Worm (Caenorhabditis elegans) whole organism, young adult: ENCODE measurements around the gene hrpa-2.
A peak's percentile ranks its signal among the peaks of the same experiment; 100 is the strongest.

Source experiments
- C17E4.6 ChIP-seq: fragments of 200-800 bp; sonication (Bioruptor generic); IDR thresholded peaks from 2 replicates; pipeline ENCODE4 v1.3.6; 2022; ENCODE audit warnings: missing genetic modification reagents, missing genetic modification characterization, missing compliant biosample characterization
- F10E7.11 ChIP-seq: sonication (generic microtip); optimal IDR thresholded peaks from 2 replicates; lab custom pipeline; 2017; ENCODE audit warnings: mild to moderate bottlenecking, missing genetic modification characterization, moderate library complexity, missing compliant biosample characterization
- F37B4.10 ChIP-seq: fragments of 200-800 bp; sonication (Bioruptor generic); IDR thresholded peaks from 2 replicates; pipeline ENCODE4 v1.3.6; 2022; ENCODE audit warnings: missing genetic modification characterization, missing compliant biosample characterization
- F39B2.1 ChIP-seq: fragments of 200-800 bp; sonication (Bioruptor generic); IDR thresholded peaks from 2 replicates; pipeline ENCODE4 v1.3.6; 2022; ENCODE audit warnings: missing genetic modification reagents, missing genetic modification characterization, missing compliant biosample characterization
- F55B11.4 ChIP-seq: sonication (generic microtip); optimal IDR thresholded peaks from 2 replicates; lab custom pipeline; 2016; ENCODE audit warnings: missing compliant biosample characterization, missing genetic modification characterization, borderline replicate concordance; ENCODE audit not compliant: insufficient read depth
- F57A8.1 ChIP-seq: fragments of 200-800 bp; sonication (Bioruptor generic); optimal IDR thresholded peaks from 2 replicates; lab custom pipeline; 2018; ENCODE audit warnings: mild to moderate bottlenecking, missing genetic modification characterization, moderate library complexity, missing compliant biosample characterization
- T07F8.4 ChIP-seq: sonication (generic microtip); optimal IDR thresholded peaks from 2 replicates; lab custom pipeline; 2016; ENCODE audit warnings: mild to moderate bottlenecking, missing genetic modification characterization, moderate library complexity, missing compliant biosample characterization
- Y53F4B.3 ChIP-seq: fragments of 200-800 bp; sonication (Bioruptor generic); IDR thresholded peaks from 2 replicates; pipeline ENCODE4 v1.3.6; 2022; ENCODE audit warnings: missing genetic modification reagents, missing genetic modification characterization, missing compliant biosample characterization
- Y67H2A.10 ChIP-seq: fragments of 200-800 bp; sonication (Bioruptor generic); conservative IDR thresholded peaks from 2 replicates; pipeline ENCODE4 v1.3.6; 2022; ENCODE audit warnings: missing genetic modification reagents, missing genetic modification characterization, missing compliant biosample characterization
- Y95B8A.8 ChIP-seq: fragments of 200-800 bp; sonication (Bioruptor generic); IDR thresholded peaks from 2 replicates; pipeline ENCODE4 v1.3.6; 2022; ENCODE audit warnings: missing genetic modification reagents, missing genetic modification characterization, missing compliant biosample characterization
- akir-1 ChIP-seq: fragments of 200-800 bp; sonication (Bioruptor generic); optimal IDR thresholded peaks from 2 replicates; lab custom pipeline; 2018; ENCODE audit warnings: mild to moderate bottlenecking, missing genetic modification characterization, moderate library complexity, missing compliant biosample characterization
- aptf-3 ChIP-seq: fragments of 200-800 bp; sonication (Bioruptor generic); IDR thresholded peaks from 2 replicates; pipeline ENCODE4 v1.3.6; 2022; ENCODE audit warnings: missing genetic modification characterization, missing compliant biosample characterization
- atf-7 ChIP-seq: sonication (generic microtip); optimal IDR thresholded peaks from 2 replicates; lab custom pipeline; 2017; ENCODE audit warnings: mild to moderate bottlenecking, missing genetic modification characterization, missing compliant biosample characterization
- athp-1 ChIP-seq: sonication (generic microtip); optimal IDR thresholded peaks from 2 replicates; lab custom pipeline; 2017; ENCODE audit warnings: mild to moderate bottlenecking, missing genetic modification characterization, missing compliant biosample characterization
- bed-2 ChIP-seq: fragments of 200-800 bp; sonication (Bioruptor generic); IDR thresholded peaks from 2 replicates; pipeline ENCODE4 v1.3.6; 2022; ENCODE audit warnings: missing genetic modification reagents, missing genetic modification characterization, missing compliant biosample characterization
- ccch-3 ChIP-seq: fragments of 200-800 bp; sonication (Bioruptor generic); optimal IDR thresholded peaks from 2 replicates; lab custom pipeline; 2018; ENCODE audit warnings: mild to moderate bottlenecking, missing genetic modification characterization, missing compliant biosample characterization
- cebp-1 ChIP-seq, 2 experiments: fragments of 200-800 bp in 1 of 2; sonication (Bioruptor generic) in 1 of 2; sonication (generic microtip) in 1 of 2; IDR thresholded peaks in 1 of 2; optimal IDR thresholded peaks in 1 of 2; 2 replicates each; pipeline versions ENCODE4 v1.3.6 to Lab custom; 2017 to 2022; ENCODE audit warnings: missing compliant biosample characterization in 2 of 2, missing genetic modification characterization in 2 of 2, mild to moderate bottlenecking in 1 of 2, missing genetic modification reagents in 1 of 2, moderate library complexity in 1 of 2
- ceh-100 ChIP-seq: fragments of 200-800 bp; sonication (Bioruptor generic); IDR thresholded peaks from 2 replicates; pipeline ENCODE4 v1.3.6; 2022; ENCODE audit warnings: missing genetic modification reagents, missing genetic modification characterization, missing compliant biosample characterization
- ceh-79 ChIP-seq: sonication (generic microtip); optimal IDR thresholded peaks from 2 replicates; lab custom pipeline; 2017; ENCODE audit warnings: mild to moderate bottlenecking, missing genetic modification characterization, missing compliant biosample characterization
- ceh-91 ChIP-seq: fragments of 200-800 bp; sonication (Bioruptor generic); IDR thresholded peaks from 2 replicates; pipeline ENCODE4 v1.3.6; 2022; ENCODE audit warnings: missing genetic modification reagents, missing genetic modification characterization, missing compliant biosample characterization
- die-1 ChIP-seq: sonication (generic microtip); optimal IDR thresholded peaks from 2 replicates; lab custom pipeline; 2016; ENCODE audit warnings: missing genotype, mild to moderate bottlenecking, missing genetic modification characterization, missing compliant biosample characterization
- dox-1 ChIP-seq: fragments of 200-800 bp; sonication (Bioruptor generic); IDR thresholded peaks from 2 replicates; pipeline ENCODE4 v1.3.6; 2022; ENCODE audit warnings: missing genetic modification reagents, missing genetic modification characterization, missing compliant biosample characterization
- efl-1 ChIP-seq: fragments of 150-350 bp; optimal IDR thresholded peaks from 2 replicates; lab custom pipeline; 2014; ENCODE audit warnings: missing biosample characterization, missing genetic modification reagents, missing genetic modification characterization
- egl-18 ChIP-seq: fragments of 200-800 bp; sonication (Bioruptor generic); IDR thresholded peaks from 2 replicates; pipeline ENCODE4 v1.3.6; 2022; ENCODE audit warnings: missing genetic modification reagents, missing genetic modification characterization, missing compliant biosample characterization
- egrh-3 ChIP-seq: fragments of 200-800 bp; sonication (Bioruptor generic); IDR thresholded peaks from 2 replicates; pipeline ENCODE4 v1.3.6; 2022; ENCODE audit warnings: missing genetic modification reagents, missing genetic modification characterization, missing compliant biosample characterization
- ekl-4 ChIP-seq: fragments of 200-800 bp; sonication (Bioruptor generic); IDR thresholded peaks from 2 replicates; pipeline ENCODE4 v1.3.6; 2022; ENCODE audit warnings: missing genetic modification reagents, missing genetic modification characterization, missing compliant biosample characterization
- ets-4 ChIP-seq: fragments of 200-800 bp; sonication (Bioruptor generic); optimal IDR thresholded peaks from 2 replicates; lab custom pipeline; 2018; ENCODE audit warnings: mild to moderate bottlenecking, missing genetic modification characterization, missing compliant biosample characterization
- fkh-3 ChIP-seq: sonication (generic microtip); optimal IDR thresholded peaks from 2 replicates; lab custom pipeline; 2016; ENCODE audit warnings: mild to moderate bottlenecking, missing genetic modification characterization, missing compliant biosample characterization
- gei-17 ChIP-seq: fragments of 200-800 bp; sonication (Bioruptor generic); optimal IDR thresholded peaks from 2 replicates; lab custom pipeline; 2018; ENCODE audit warnings: mild to moderate bottlenecking, missing genetic modification characterization, missing compliant biosample characterization
- hlh-26 ChIP-seq: fragments of 200-800 bp; sonication (Bioruptor generic); conservative IDR thresholded peaks from 2 replicates; pipeline ENCODE4 v1.3.6; 2022; ENCODE audit warnings: missing genetic modification reagents, missing genetic modification characterization, missing compliant biosample characterization
- lin-26 ChIP-seq: fragments of 200-800 bp; sonication (Bioruptor generic); IDR thresholded peaks from 2 replicates; pipeline ENCODE4 v1.3.6; 2022; ENCODE audit warnings: missing genetic modification reagents, missing genetic modification characterization, missing compliant biosample characterization
- lin-40 ChIP-seq: sonication (generic microtip); optimal IDR thresholded peaks from 2 replicates; lab custom pipeline; 2016; ENCODE audit warnings: missing genetic modification characterization, mild to moderate bottlenecking, missing compliant biosample characterization, missing genotype, missing genetic modification reagents
- lin-54 ChIP-seq: fragments of 200-800 bp; sonication (Bioruptor generic); optimal IDR thresholded peaks from 2 replicates; lab custom pipeline; 2018; ENCODE audit warnings: mild to moderate bottlenecking, missing genetic modification characterization, missing compliant biosample characterization
- lir-1 ChIP-seq: fragments of 200-800 bp; sonication (Bioruptor generic); conservative IDR thresholded peaks from 2 replicates; pipeline ENCODE4 v1.3.6; 2022; ENCODE audit warnings: missing genetic modification reagents, missing genetic modification characterization, missing compliant biosample characterization
- madf-6 ChIP-seq: fragments of 200-800 bp; sonication (Bioruptor generic); IDR thresholded peaks from 2 replicates; pipeline ENCODE4 v1.3.6; 2022; ENCODE audit warnings: missing genetic modification reagents, missing genetic modification characterization, missing compliant biosample characterization
- mes-4 ChIP-seq: sonication (generic microtip); optimal IDR thresholded peaks from 2 replicates; lab custom pipeline; 2016; ENCODE audit warnings: missing genotype, missing genetic modification characterization, missing compliant biosample characterization
- nfya-2 ChIP-seq: fragments of 200-800 bp; sonication (Bioruptor generic); IDR thresholded peaks from 2 replicates; pipeline ENCODE4 v1.3.6; 2022; ENCODE audit warnings: missing genetic modification reagents, missing genetic modification characterization, missing compliant biosample characterization
- nhr-179 ChIP-seq: sonication (generic microtip); optimal IDR thresholded peaks from 2 replicates; lab custom pipeline; 2016; ENCODE audit warnings: mild to moderate bottlenecking, missing genetic modification characterization, missing compliant biosample characterization
- nhr-80 ChIP-seq: sonication (generic microtip); optimal IDR thresholded peaks from 2 replicates; lab custom pipeline; 2016; ENCODE audit warnings: missing genetic modification characterization, missing compliant biosample characterization
- pbrm-1 ChIP-seq: fragments of 200-800 bp; sonication (Bioruptor generic); IDR thresholded peaks from 2 replicates; pipeline ENCODE4 v1.3.6; 2022; ENCODE audit warnings: missing genetic modification reagents, missing genetic modification characterization, missing compliant biosample characterization
- sea-2 ChIP-seq: fragments of 200-800 bp; sonication (Bioruptor generic); IDR thresholded peaks from 2 replicates; pipeline ENCODE4 v1.3.6; 2022; ENCODE audit warnings: missing genetic modification characterization, missing compliant biosample characterization
- sptf-2 ChIP-seq: fragments of 200-800 bp; sonication (Bioruptor generic); optimal IDR thresholded peaks from 2 replicates; lab custom pipeline; 2018; ENCODE audit warnings: mild to moderate bottlenecking, missing genetic modification characterization, missing compliant biosample characterization
- unc-130 ChIP-seq: sonication (generic microtip); optimal IDR thresholded peaks from 2 replicates; lab custom pipeline; 2016; ENCODE audit warnings: missing genetic modification reagents, missing genetic modification characterization, missing compliant biosample characterization
- zfh-2 ChIP-seq: fragments of 200-800 bp; sonication (Bioruptor generic); conservative IDR thresholded peaks from 2 replicates; pipeline ENCODE4 v1.3.6; 2022; ENCODE audit warnings: missing genetic modification reagents, missing genetic modification characterization, missing compliant biosample characterization
- ztf-25 ChIP-seq: fragments of 200-800 bp; sonication (Bioruptor generic); IDR thresholded peaks from 2 replicates; pipeline ENCODE4 v1.3.6; 2022; ENCODE audit warnings: missing genetic modification reagents, missing genetic modification characterization, missing compliant biosample characterization

hrpa-2 gene

DNA sequence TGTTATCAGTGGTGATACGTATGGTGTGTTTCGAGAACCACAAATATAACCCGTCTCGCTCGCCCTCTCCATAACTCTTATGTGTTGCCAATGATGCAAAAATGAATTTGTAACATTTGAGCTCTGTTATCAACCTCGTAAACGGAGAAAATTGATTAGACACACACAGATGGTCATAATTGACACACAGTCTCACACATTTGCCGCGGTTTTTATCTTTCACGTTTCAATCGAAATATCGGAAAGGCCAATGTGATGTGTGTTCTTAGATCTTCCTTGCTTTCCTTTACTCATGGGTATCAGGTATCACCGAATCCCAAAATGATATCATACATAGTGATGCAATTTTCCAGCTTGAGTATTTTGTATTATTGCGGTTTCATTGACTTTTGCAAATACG is 2.6 kb upstream of the hrpa-2 start (continued):
- TF ChIP-seq F10E7.11 (tag; lab: Kevin White, UChicago) (no peak), Y67H2A.10 (GFP tag; lab: Robert Waterston, UW) (no peak), lin-54 (GFP tag; lab: Kevin White, UChicago) (no peak), zfh-2 (GFP tag; lab: Robert Waterston, UW) (no peak), C17E4.6 (GFP tag; lab: Robert Waterston, UW) (no peak), gei-17 (GFP tag; lab: Kevin White, UChicago) (no peak), dox-1 (GFP tag; lab: Robert Waterston, UW) (0 out of 2 replicates have a peak, but pooled peaks have one; percentile 8), nhr-80 (peak; percentile 97), bed-2 (no peak), ceh-79 (tag; lab: Kevin White, UChicago) (no peak), F57A8.1 (no peak), F39B2.1 (GFP tag; lab: Robert Waterston, UW) (no peak), akir-1 (no peak), lin-40 (tag; lab: Kevin White, UChicago) (no peak), athp-1 (tag; lab: Kevin White, UChicago) (no peak), aptf-3 (GFP tag; lab: Robert Waterston, UW) (no peak), pbrm-1 (GFP tag; lab: Robert Waterston, UW) (0 out of 2 replicates have a peak, but pooled peaks have one; percentile 19), nhr-179 (tag; lab: Kevin White, UChicago) (no peak)

DNA sequence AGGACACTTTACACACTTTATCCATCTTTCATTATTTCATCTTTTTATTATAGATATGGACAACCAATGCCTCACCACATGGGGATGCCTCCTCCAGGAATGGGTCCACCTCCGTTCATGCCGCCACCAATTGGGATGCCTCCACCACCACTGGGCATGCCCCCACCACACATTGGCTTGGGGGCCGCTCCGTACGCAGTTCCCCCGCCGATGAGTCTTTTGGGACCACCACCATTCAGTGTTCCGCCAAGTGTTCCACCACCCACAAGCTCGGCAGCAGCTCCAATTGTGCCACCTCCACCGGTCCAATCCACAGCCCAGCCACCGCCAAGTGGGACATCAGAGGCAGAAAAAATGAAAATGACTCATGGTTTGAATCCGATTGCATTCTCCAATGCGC is 1.4 kb upstream of the hrpa-2 start:
- TF ChIP-seq atf-7 (tag; lab: Kevin White, UChicago) (no peak), lin-26 (0 out of 2 replicates have a peak, but pooled peaks have one; percentile 8), cebp-1 (GFP tag; IDR thresholded peaks at IDR 0.05; lab: Robert Waterston, UW) (no peak), cebp-1 (tag; optimal IDR thresholded peaks at IDR 0.05; lab: Kevin White, UChicago) (no peak), hlh-26 (no peak), egrh-3 (GFP tag; lab: Robert Waterston, UW) (peak; percentile 65), nhr-80 (no peak), zfh-2 (GFP tag; lab: Robert Waterston, UW) (peak; percentile 90), fkh-3 (tag; lab: Kevin White, UChicago) (peak; percentile 22), sptf-2 (GFP tag; lab: Kevin White, UChicago) (no peak), ekl-4 (0 out of 2 replicates have a peak, but pooled peaks have one; percentile 7), madf-6 (no peak), ets-4 (no peak)

DNA sequence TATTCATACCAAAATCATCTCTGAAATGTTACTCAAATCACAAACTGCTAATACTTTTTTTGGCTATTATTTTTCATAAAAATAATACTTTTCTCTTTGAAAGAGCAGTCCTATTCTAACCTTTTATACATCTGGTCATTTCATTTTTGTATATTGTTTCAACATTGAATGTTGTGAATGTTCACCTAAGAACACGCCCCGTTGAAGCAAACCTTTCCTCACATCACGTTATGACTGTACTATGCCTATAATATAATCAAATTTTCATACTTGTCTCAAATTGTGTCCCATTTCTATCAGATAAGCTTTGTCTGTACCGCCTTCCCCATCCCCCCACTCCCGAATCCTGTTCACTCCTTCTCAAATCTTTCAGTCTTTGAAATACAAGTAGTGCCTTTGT is 2.2 kb downstream of the hrpa-2 start:
- TF ChIP-seq Y67H2A.10 (GFP tag; lab: Robert Waterston, UW) = no peak
- TF ChIP-seq efl-1 = no peak
- TF ChIP-seq pbrm-1 (GFP tag; lab: Robert Waterston, UW) = no peak
- TF ChIP-seq sea-2 (GFP tag; lab: Robert Waterston, UW) = no peak
- TF ChIP-seq cebp-1 (GFP tag; IDR thresholded peaks at IDR 0.05; lab: Robert Waterston, UW) = no peak
- no peak for TF ChIP-seq cebp-1 (tag; optimal IDR thresholded peaks at IDR 0.05; lab: Kevin White, UChicago)
- no peak for TF ChIP-seq F55B11.4 (tag; lab: Kevin White, UChicago)
- no peak for TF ChIP-seq bed-2
- no peak for TF ChIP-seq F37B4.10
- TF ChIP-seq Y95B8A.8 = no peak
- TF ChIP-seq nfya-2 (GFP tag; lab: Robert Waterston, UW) = no peak

DNA sequence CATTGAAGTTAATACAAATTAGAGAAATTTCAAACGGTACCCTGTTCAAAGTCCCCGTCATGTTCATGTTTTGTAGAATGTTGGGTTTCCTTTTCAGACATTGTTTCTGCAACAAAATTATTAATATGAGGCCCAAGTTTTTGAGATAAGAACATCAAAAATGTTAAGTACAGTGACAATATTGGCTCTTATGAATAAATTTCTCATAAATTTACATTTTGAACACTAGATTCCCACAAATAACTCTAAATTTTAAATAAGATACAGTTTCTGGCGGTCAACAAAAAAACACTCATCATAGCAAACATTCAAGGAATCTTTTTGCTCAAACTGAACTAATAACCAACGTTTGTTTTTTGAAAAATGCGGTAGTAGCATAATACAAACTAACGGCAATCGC is 10.1 kb downstream of the hrpa-2 start, which contains the start of gene H28G03.3:
TSS of gene H28G03.3 (minus strand) at position 101 of the 400 bp plus-strand sequence.
- no peak for TF ChIP-seq mes-4
- no peak for TF ChIP-seq lir-1
- no peak for TF ChIP-seq aptf-3 (GFP tag; lab: Robert Waterston, UW)
- TF ChIP-seq ztf-25 (GFP tag; lab: Robert Waterston, UW) = no peak
- TF ChIP-seq ceh-91 (GFP tag; lab: Robert Waterston, UW) = no peak
- TF ChIP-seq F10E7.11 (tag; lab: Kevin White, UChicago) = no peak
- no peak for TF ChIP-seq ceh-79 (tag; lab: Kevin White, UChicago)
- TF ChIP-seq Y53F4B.3 (GFP tag; lab: Robert Waterston, UW) = no peak
- no peak for TF ChIP-seq T07F8.4
- TF ChIP-seq egl-18 (GFP tag; lab: Robert Waterston, UW) = no peak
- no peak for TF ChIP-seq ceh-100
- TF ChIP-seq unc-130 = no peak
- no peak for TF ChIP-seq F55B11.4 (tag; lab: Kevin White, UChicago)
- TF ChIP-seq die-1 (tag; lab: Kevin White, UChicago) = no peak
- TF ChIP-seq ccch-3 = no peak
- TF ChIP-seq sptf-2 (GFP tag; lab: Kevin White, UChicago) = no peak
